Worm (Caenorhabditis elegans) whole organism, L1 larva: ENCODE measurements around the gene B0393.7.

Experiments used
- C04F5.9 ChIP-seq: sonication (generic microtip); optimal IDR thresholded peaks from 2 replicates; lab custom pipeline; 2016; ENCODE audit warnings: missing genetic modification characterization, missing compliant biosample characterization
- C34B4.2 ChIP-seq: sonication (generic microtip); optimal IDR thresholded peaks from 2 replicates; lab custom pipeline; 2017; ENCODE audit warnings: mild to moderate bottlenecking, missing genetic modification characterization, missing compliant biosample characterization
- Y116A8C.19 ChIP-seq: sonication (generic microtip); optimal IDR thresholded peaks from 2 replicates; lab custom pipeline; 2016; ENCODE audit warnings: missing compliant biosample characterization, missing genetic modification characterization, borderline replicate concordance
- aha-1 ChIP-seq: fragments of 150-350 bp; optimal IDR thresholded peaks from 2 replicates; lab custom pipeline; 2014; ENCODE audit warnings: missing biosample characterization, missing genetic modification characterization
- alr-1 ChIP-seq: fragments of 200-800 bp; sonication (Bioruptor generic); optimal IDR thresholded peaks from 2 replicates; lab custom pipeline; 2018; ENCODE audit warnings: borderline replicate concordance, mild to moderate bottlenecking, missing genetic modification characterization, missing compliant biosample characterization
- ama-1 ChIP-seq: fragments of 150-350 bp; optimal IDR thresholded peaks from 2 replicates; lab custom pipeline; 2014
- ceh-82 ChIP-seq, 3 experiments: fragments of 150-350 bp in 1 of 3; sonication (generic microtip) in 2 of 3; optimal IDR thresholded peaks; 2 replicates each; lab custom pipeline; 2014 to 2017; ENCODE audit warnings: missing biosample characterization in 3 of 3, missing genetic modification characterization in 3 of 3
- ceh-88 ChIP-seq: fragments of 200-800 bp; sonication (Bioruptor generic); IDR thresholded peaks from 2 replicates; pipeline ENCODE4 v1.3.6; 2022; ENCODE audit warnings: missing genetic modification characterization, missing compliant biosample characterization
- dsc-1 ChIP-seq: sonication (generic microtip); optimal IDR thresholded peaks from 2 replicates; lab custom pipeline; 2016; ENCODE audit warnings: mild to moderate bottlenecking, missing genetic modification characterization, missing compliant biosample characterization
- efl-1 ChIP-seq, 4 experiments: fragments of 150-350 bp; optimal IDR thresholded peaks in 3 of 4; peaks in 1 of 4; 1 replicate in 1 of 4; 2 replicates in 3 of 4; lab custom pipeline; 2014; ENCODE audit warnings: missing biosample characterization in 2 of 4, missing genetic modification characterization in 2 of 4, missing genetic modification reagents in 2 of 4
- egl-13 ChIP-seq: sonication (generic microtip); optimal IDR thresholded peaks from 2 replicates; lab custom pipeline; 2016; ENCODE audit warnings: missing genotype, missing genetic modification reagents, missing genetic modification characterization, missing compliant biosample characterization
- egl-27 ChIP-seq, 2 experiments: fragments of 150-350 bp in 1 of 2; sonication (generic microtip); optimal IDR thresholded peaks; 3 replicates each; lab custom pipeline; 2017 to 2018; ENCODE audit warnings: missing biosample characterization in 2 of 2, missing genetic modification characterization in 2 of 2, missing genetic modification reagents in 2 of 2
- fkh-10 ChIP-seq: sonication (generic microtip); optimal IDR thresholded peaks from 2 replicates; lab custom pipeline; 2017; ENCODE audit warnings: missing biosample characterization, missing genetic modification reagents, missing genetic modification characterization
- fos-1 ChIP-seq: fragments of 150-350 bp; optimal IDR thresholded peaks from 2 replicates; lab custom pipeline; 2014; ENCODE audit warnings: missing biosample characterization, missing genetic modification characterization
- grh-1 ChIP-seq: fragments of 200-800 bp; sonication (Bioruptor generic); IDR thresholded peaks from 2 replicates; pipeline ENCODE4 v1.3.6; 2022; ENCODE audit warnings: missing genetic modification reagents, missing genetic modification characterization, missing compliant biosample characterization
- hlh-4 ChIP-seq: sonication (generic microtip); optimal IDR thresholded peaks from 2 replicates; lab custom pipeline; 2016; ENCODE audit warnings: mild to moderate bottlenecking, missing genetic modification characterization, missing compliant biosample characterization
- hpl-2 ChIP-seq: fragments of 150-350 bp; optimal IDR thresholded peaks from 2 replicates; lab custom pipeline; 2014; ENCODE audit warnings: missing biosample characterization, missing genetic modification reagents, missing genetic modification characterization
- lin-35 ChIP-seq, 2 experiments: fragments of 150-350 bp; optimal IDR thresholded peaks; 2 replicates each; lab custom pipeline; 2014; ENCODE audit warnings: missing biosample characterization in 2 of 2, missing genetic modification characterization in 2 of 2, missing genetic modification reagents in 2 of 2
- lin-39 ChIP-seq: fragments of 150-350 bp; optimal IDR thresholded peaks from 2 replicates; lab custom pipeline; 2014; ENCODE audit warnings: missing biosample characterization, missing genetic modification reagents, missing genetic modification characterization
- mdl-1 ChIP-seq, 2 experiments: fragments of 150-350 bp; optimal IDR thresholded peaks; 2 replicates each; lab custom pipeline; 2014 to 2017; ENCODE audit warnings: missing biosample characterization in 2 of 2, missing genetic modification characterization in 2 of 2, inconsistent platforms in 1 of 2
- mef-2 ChIP-seq: fragments of 150-350 bp; optimal IDR thresholded peaks from 2 replicates; lab custom pipeline; 2014; ENCODE audit warnings: missing biosample characterization, missing genetic modification characterization
- nhr-12 ChIP-seq: sonication (generic microtip); optimal IDR thresholded peaks from 2 replicates; lab custom pipeline; 2017; ENCODE audit warnings: missing biosample characterization, missing genetic modification characterization
- nhr-76 ChIP-seq: sonication (generic microtip); optimal IDR thresholded peaks from 2 replicates; lab custom pipeline; 2017; ENCODE audit warnings: missing biosample characterization, missing genetic modification characterization
- nhr-77 ChIP-seq: fragments of 150-350 bp; optimal IDR thresholded peaks from 2 replicates; lab custom pipeline; 2014; ENCODE audit warnings: missing biosample characterization, missing genetic modification characterization
- nhr-84 ChIP-seq: sonication (generic microtip); optimal IDR thresholded peaks from 2 replicates; lab custom pipeline; 2017; ENCODE audit warnings: missing biosample characterization, missing genetic modification characterization
- nhr-90 ChIP-seq: sonication (generic microtip); optimal IDR thresholded peaks from 2 replicates; lab custom pipeline; 2016; ENCODE audit warnings: mild to moderate bottlenecking, missing genetic modification characterization, missing compliant biosample characterization; ENCODE audit not compliant: poor library complexity
- pqm-1 ChIP-seq: sonication (generic microtip); optimal IDR thresholded peaks from 3 replicates; lab custom pipeline; 2017; ENCODE audit warnings: missing biosample characterization, missing genetic modification characterization
- rnt-1 ChIP-seq: sonication (generic microtip); optimal IDR thresholded peaks from 2 replicates; lab custom pipeline; 2016; ENCODE audit warnings: mild to moderate bottlenecking, missing genetic modification characterization, moderate library complexity, missing compliant biosample characterization
- skn-1 ChIP-seq: fragments of 150-350 bp; optimal IDR thresholded peaks from 2 replicates; lab custom pipeline; 2014; ENCODE audit warnings: missing biosample characterization, missing genetic modification characterization
- sptf-1 ChIP-seq: fragments of 150-350 bp; optimal IDR thresholded peaks from 2 replicates; lab custom pipeline; 2014; ENCODE audit warnings: missing biosample characterization, missing genetic modification characterization
- tbx-2 ChIP-seq: sonication (generic microtip); optimal IDR thresholded peaks from 2 replicates; lab custom pipeline; 2016; ENCODE audit warnings: missing genetic modification characterization, missing compliant biosample characterization
- unc-130 ChIP-seq: fragments of 150-350 bp; optimal IDR thresholded peaks from 2 replicates; lab custom pipeline; 2017; ENCODE audit warnings: missing biosample characterization, missing genetic modification characterization, inconsistent platforms
- unc-62 ChIP-seq: fragments of 150-350 bp; optimal IDR thresholded peaks from 2 replicates; lab custom pipeline; 2014; ENCODE audit warnings: missing biosample characterization, missing genetic modification reagents, missing genetic modification characterization
- unc-86 ChIP-seq: sonication (generic microtip); optimal IDR thresholded peaks from 2 replicates; lab custom pipeline; 2016; ENCODE audit warnings: missing genetic modification characterization, missing compliant biosample characterization
- zag-1 ChIP-seq: fragments of 150-350 bp; optimal IDR thresholded peaks from 2 replicates; lab custom pipeline; 2014; ENCODE audit warnings: missing biosample characterization, missing genetic modification characterization

Gene B0393.7

ce11 chrIII:4778003-4778402, at the start of gene B0393.7:
Gene B0393.7 (minus strand): TSS chrIII:4778103.
- TF ChIP-seq C04F5.9 (no peak), nhr-12 (no peak), aha-1 (tag; lab: Kevin White, UChicago) (no peak), alr-1 (tag; lab: Kevin White, UChicago) (no peak), nhr-90 (tag; lab: Kevin White, UChicago) (no peak), egl-27 (tag; optimal IDR thresholded peaks at IDR 0.05; lab: Kevin White, UChicago) (no peak), tbx-2 (tag; lab: Kevin White, UChicago) (no peak), zag-1 (tag; lab: Kevin White, UChicago) (no peak), ceh-82 (tag; optimal IDR thresholded peaks at IDR 0.05; lab: Kevin White, UChicago) (no peak), lin-35 (GFP tag; optimal IDR thresholded peaks at IDR 0.05; lab: Kevin White, UChicago) (no peak)
- TF ChIP-seq, all 84 proteins: peak for 0

DNA sequence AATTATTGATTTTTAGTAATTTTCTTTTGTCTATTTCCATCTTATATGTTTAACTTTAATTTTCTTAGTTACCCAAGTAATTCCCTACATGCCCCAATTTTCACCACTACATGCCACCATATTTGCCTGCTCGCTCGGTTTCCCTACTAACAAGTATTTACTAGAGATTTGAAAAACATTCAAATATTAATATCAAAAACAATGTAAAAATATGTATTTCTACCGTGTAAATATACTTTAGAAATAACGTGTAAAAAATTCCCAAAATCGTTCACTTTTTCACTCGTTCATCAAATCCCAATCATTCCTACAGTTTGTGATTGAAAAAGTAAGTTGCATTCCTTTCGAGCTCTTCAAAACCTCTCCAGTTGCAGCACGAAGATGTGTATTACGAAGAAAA, 48.7 kb upstream of the B0393.7 start, which contains the start of gene F26A1.3:
Gene F26A1.3 (plus strand): TSS at position 301 of the 400 bp plus-strand sequence.
- TF ChIP-seq nhr-76 (tag; lab: Kevin White, UChicago) = no peak

ce11 chrIII:4822140-4822539, 44.2 kb upstream of the B0393.7 start, which contains the start of gene F26A1.8:
Gene F26A1.8 (minus strand): TSS chrIII:4822240.
- TF ChIP-seq nhr-77 (tag; lab: Kevin White, UChicago) (no peak), rnt-1 (tag; lab: Kevin White, UChicago) (no peak), mef-2 (tag; lab: Kevin White, UChicago) (no peak), ama-1 (lab: Kevin White, UChicago) (no peak), ceh-88 (GFP tag; lab: Robert Waterston, UW) (no peak), unc-62 (GFP tag; lab: Kevin White, UChicago) (no peak), egl-27 (tag; optimal IDR thresholded peaks at IDR 0.05; lab: Kevin White, UChicago) (no peak), dsc-1 (no peak), fkh-10 (no peak), fos-1 (tag; lab: Kevin White, UChicago) (no peak), pqm-1 (tag; lab: Kevin White, UChicago) (no peak), nhr-76 (tag; lab: Kevin White, UChicago) (no peak), mdl-1 (tag; optimal IDR thresholded peaks at IDR 0.05; lab: Kevin White, UChicago) (no peak), egl-13 (no peak), Y116A8C.19 (tag; lab: Kevin White, UChicago) (no peak), skn-1 (tag; lab: Kevin White, UChicago) (no peak), hlh-4 (no peak), hpl-2 (GFP tag; lab: Kevin White, UChicago) (no peak)
- TF ChIP-seq, all 84 proteins: peak for 0

DNA sequence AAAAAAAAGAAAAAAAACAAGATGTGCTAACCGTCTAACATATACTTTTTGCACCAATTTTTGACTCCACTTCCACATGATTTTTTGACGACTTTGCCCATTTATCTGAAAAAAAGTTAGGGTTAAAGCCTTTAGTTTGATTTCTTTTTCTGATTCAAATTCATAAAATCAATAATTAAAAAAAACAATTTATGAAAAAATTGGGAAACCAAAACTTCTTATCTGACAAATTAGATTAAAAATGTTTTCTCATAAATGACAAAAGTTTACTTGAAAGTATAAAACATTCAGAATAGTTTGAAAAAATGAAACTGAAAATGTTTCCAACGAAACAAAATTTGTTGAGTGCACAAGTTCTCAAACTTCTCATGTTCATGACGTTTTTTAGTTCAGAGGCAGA, 41.9 kb upstream of the B0393.7 start, which contains the start of gene F26A1.7:
Gene F26A1.7 (minus strand): TSS at position 101 of the 400 bp plus-strand sequence.
- no peak for TF ChIP-seq grh-1 (GFP tag; lab: Robert Waterston, UW)
- TF ChIP-seq lin-39 (tag; lab: Kevin White, UChicago) = no peak
- TF ChIP-seq, all 84 proteins: peak for 0

DNA sequence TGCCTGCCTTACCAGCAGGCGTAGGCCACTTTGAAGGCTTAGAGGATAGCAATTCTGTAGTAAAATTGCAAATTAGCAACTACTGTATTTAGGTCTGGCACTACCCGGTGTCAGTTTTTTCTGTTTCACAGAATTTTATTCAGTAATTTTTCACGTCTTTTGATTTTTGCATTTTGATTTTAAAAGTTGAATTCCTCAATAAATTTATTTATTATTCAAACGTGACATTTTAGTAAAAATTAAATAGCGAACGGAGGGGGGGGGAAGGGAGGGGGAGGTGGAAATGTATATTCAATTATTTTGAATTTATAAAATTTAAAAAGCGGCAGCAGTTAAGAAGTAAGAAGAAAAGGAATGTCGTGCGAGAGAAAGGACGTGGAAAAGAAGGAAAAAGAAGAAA, 39.3 kb upstream of the B0393.7 start, which contains the start of gene F26A1.4:
Gene F26A1.4 (plus strand): TSS at position 301 of the 400 bp plus-strand sequence.
- TF ChIP-seq unc-130 (tag; lab: Kevin White, UChicago) = no peak
- no peak for TF ChIP-seq sptf-1 (tag; lab: Kevin White, UChicago)
- no peak for TF ChIP-seq dsc-1
- TF ChIP-seq C34B4.2 (tag; lab: Kevin White, UChicago) = no peak
- TF ChIP-seq, all 84 proteins: peak for 0

DNA sequence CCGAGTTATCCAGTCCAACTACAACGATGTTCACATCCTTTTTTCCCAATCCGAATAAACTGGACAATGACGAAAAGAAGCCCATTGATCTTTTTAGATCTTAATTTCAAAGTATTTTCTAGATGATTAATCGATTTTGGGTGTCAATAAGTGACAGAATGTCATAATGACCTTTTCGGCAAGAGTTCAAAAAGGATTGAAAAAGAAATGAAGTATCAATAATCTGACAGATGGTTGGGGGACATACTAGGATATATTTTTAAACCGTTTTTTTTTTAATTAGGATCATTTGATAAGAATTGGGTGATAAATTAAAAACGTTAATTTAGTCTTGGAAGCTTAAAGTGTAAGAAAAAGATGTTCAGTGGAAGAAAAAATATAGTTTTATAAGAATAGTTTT, 36.8 kb upstream of the B0393.7 start, which contains the start of gene arl-6:
Gene arl-6 (minus strand): TSS at position 101 of the 400 bp plus-strand sequence.
- TF ChIP-seq nhr-84 (tag; lab: Kevin White, UChicago) = no peak
- TF ChIP-seq efl-1 (optimal IDR thresholded peaks at IDR 0.05; lab: Kevin White, UChicago) = no peak
- peak in 1 of 2 experiments; percentile 49 for TF ChIP-seq efl-1 (GFP tag; optimal IDR thresholded peaks at IDR 0.05 in 1 of 2; lab: Kevin White, UChicago)
- no peak for TF ChIP-seq unc-86 (tag; lab: Kevin White, UChicago)
